Worm (Caenorhabditis elegans): ENCODE results near the gene R148.8.

- TF ChIP-seq ama-1 (optimal IDR thresholded peaks at IDR 0.05) (no peak), aly-2 (tag; optimal IDR thresholded peaks at IDR 0.05) (no peak), ceh-16 (tag; optimal IDR thresholded peaks at IDR 0.05) (no peak), fkh-10 (GFP tag; optimal IDR thresholded peaks at IDR 0.05) (no peak), elt-3 (tag; optimal IDR thresholded peaks at IDR 0.05) (no peak), nhr-77 (tag; optimal IDR thresholded peaks at IDR 0.05) (no peak)
Observed at ce11 chrIII:3232650-3233152, 41.4 kb downstream of the R148.8 start, which contains the start of gene Y53G8AL.1.
